Fruit fly (Drosophila melanogaster) whole organism, pupa: ENCODE measurements around the gene CG16974.

Source experiments
- CG13204 ChIP-seq: fragments of 200-800 bp; sonication (Bioruptor generic); optimal IDR thresholded peaks from 2 replicates; lab custom pipeline; 2018; ENCODE audit warnings: missing biosample characterization, mild to moderate bottlenecking, missing genetic modification characterization, moderate library complexity
- CG14655 ChIP-seq: fragments of 200-800 bp; sonication (Bioruptor generic); optimal IDR thresholded peaks from 3 replicates; lab custom pipeline; 2017; ENCODE audit warnings: mild to moderate bottlenecking, missing biosample characterization, missing genetic modification reagents, missing genetic modification characterization
- CG4496 ChIP-seq: fragments of 200-800 bp; sonication (Bioruptor generic); IDR thresholded peaks from 3 replicates; pipeline ENCODE4 v1.3.6; 2022; ENCODE audit warnings: missing biosample characterization, missing genetic modification characterization
- EcR ChIP-seq: fragments of 200-800 bp; sonication (Bioruptor generic); optimal IDR thresholded peaks from 3 replicates; lab custom pipeline; 2019; ENCODE audit warnings: missing biosample characterization, missing genetic modification characterization, mild to moderate bottlenecking, moderate library complexity, missing genetic modification reagents
- Pif1A ChIP-seq: fragments of 200-800 bp; sonication (Bioruptor generic); optimal IDR thresholded peaks from 3 replicates; lab custom pipeline; 2016; ENCODE audit warnings: missing biosample characterization, missing genetic modification characterization
- Snoo ChIP-seq: fragments of 200-800 bp; sonication (Bioruptor generic); optimal IDR thresholded peaks from 3 replicates; lab custom pipeline; 2017; ENCODE audit warnings: missing biosample characterization, mild to moderate bottlenecking, missing genetic modification characterization, inconsistent platforms
- gl ChIP-seq: fragments of 200-800 bp; sonication (Bioruptor generic); optimal IDR thresholded peaks from 2 replicates; lab custom pipeline; 2018; ENCODE audit warnings: missing biosample characterization, mild to moderate bottlenecking, missing genetic modification characterization

dm6 chr2L:13202960-13203436, 11.2 kb upstream of the CG16974 start, which contains the start of gene CG16972:
- no peak for TF ChIP-seq gl (tag; lab: Kevin White, UChicago)
- TF ChIP-seq Snoo, result no peak
- TF ChIP-seq CG13204 (GFP tag; lab: Kevin White, UChicago), result no peak
- TF ChIP-seq EcR (GFP tag; lab: Kevin White, UChicago), result no peak
- no peak for TF ChIP-seq Pif1A
- no peak for TF ChIP-seq CG4496 (GFP tag; lab: Robert Waterston, UW)
- TF ChIP-seq CG14655, result no peak
